Worm (Caenorhabditis elegans) whole organism, dauer: ENCODE data around the gene vmo-1.
"Not testable (repeated sequence)": the region's sequence is repeated elsewhere in the genome, so short reads cannot be mapped to it uniquely, and the experiment has no call there.

Experiments
- unc-62 ChIP-seq: sonication (generic microtip); optimal IDR thresholded peaks from 2 replicates; lab custom pipeline; 2017; ENCODE audit warnings: missing biosample characterization, missing genetic modification reagents, missing genetic modification characterization

The vmo-1 gene

DNA sequence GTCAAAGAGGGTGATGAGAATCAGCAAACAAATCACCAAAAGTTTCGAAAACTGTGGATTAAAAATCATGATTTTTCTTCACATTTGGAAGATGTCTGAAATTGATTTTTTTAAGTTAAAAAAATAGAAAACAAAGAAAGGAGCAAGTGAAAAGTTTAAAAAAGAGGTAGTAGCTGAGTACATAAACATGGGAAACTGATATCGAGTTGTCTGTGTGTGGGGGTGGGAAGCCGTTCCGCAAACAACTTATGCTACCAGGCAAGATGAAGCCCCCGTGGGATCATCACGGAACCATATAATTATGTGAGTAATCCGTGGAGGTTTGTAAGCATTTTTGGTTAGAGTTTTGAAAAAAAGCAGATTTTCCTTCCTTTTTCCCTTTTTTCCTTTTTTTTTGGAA is 1.8 kb downstream of the vmo-1 start, which contains the start of gene Y38H6C.20:
Gene Y38H6C.20 (minus strand): TSS at position 101 of the 400 bp plus-strand sequence.
- TF ChIP-seq unc-62 (GFP tag; lab: Kevin White, UChicago): no peak

DNA sequence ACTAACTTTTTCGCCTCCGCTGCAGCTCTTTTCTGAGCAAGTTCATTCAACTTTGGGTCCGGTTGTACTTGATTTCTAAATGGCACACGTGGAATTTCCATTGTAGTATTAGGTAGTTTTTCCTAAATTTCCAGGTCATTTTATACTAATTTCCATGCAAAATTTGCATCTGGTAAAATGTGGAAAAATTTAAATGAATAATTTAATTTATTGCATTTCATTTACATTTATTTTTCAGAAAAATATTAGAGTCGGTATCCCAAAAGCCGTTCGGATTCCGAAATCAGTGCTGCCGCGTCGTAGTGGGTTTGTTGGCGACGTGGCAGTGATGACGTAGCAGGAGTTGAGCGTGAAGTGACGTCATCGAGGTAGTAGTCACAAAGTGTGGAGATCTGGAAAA is 5.8 kb downstream of the vmo-1 start, which contains the start of gene Y38H6C.18:
Gene Y38H6C.18 (minus strand): TSS at position 101 of the 400 bp plus-strand sequence.
- TF ChIP-seq unc-62 (GFP tag; lab: Kevin White, UChicago): no peak

DNA sequence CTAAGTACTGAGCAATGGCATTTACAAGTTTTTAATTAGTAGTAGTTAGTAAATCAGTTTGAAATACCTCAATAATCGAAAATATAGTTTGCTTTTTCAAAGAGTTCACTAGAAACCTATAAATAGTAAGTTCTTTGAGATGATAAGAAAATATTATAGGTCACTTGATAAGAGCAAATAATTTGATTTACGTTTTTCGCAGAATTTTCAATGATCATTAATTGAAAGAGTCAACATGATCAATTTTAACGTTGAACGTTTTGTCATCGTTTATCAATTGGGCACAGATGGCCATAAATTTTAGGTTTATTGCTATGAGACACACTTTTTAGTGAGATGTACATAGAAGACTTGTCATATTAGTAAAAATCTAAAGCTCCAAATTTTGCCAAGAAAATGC is 7.1 kb downstream of the vmo-1 start:
- TF ChIP-seq unc-62 (GFP tag; lab: Kevin White, UChicago): no peak

DNA sequence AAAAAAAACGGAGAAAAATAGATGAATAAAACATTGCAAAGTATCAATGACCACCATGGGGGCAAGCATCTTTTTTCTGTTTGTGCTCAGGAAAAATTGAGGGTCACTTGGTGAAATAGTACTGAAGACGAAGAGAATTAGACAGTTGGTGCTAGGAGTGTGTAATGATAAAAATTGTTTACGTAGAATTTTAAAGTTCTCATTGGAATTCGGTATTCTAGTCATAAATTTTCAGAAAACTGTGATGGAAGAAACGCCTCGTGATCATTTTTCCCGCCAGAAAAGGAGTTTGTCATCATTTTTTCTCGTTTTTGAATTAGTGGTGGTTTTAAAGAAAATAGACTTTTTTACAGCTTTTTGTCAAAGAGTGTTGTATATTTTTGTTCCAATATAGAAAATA is 8.3 kb downstream of the vmo-1 start:
- TF ChIP-seq unc-62 (GFP tag; lab: Kevin White, UChicago): no peak

DNA sequence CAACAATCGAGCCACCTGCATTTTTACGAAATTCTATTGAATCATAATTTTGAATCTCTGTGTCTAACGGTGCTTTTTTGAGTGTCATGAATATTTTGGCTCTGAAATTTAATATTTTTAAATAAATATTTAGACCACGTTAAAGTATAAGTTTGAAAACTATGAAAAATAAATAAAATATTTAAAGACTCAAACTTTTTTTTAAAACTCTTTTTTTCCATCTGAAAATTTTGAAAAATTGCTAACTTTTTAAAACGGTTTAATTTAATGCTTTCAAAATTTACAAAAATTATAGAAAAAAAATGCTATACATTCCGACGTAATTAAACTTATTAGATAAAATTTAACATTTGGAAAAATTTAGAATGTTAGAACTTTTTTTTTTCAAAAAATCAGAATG is 8.8 kb downstream of the vmo-1 start, which contains the start of gene slc-36.3:
Gene slc-36.3 (minus strand): TSS at position 101 of the 400 bp plus-strand sequence.
- TF ChIP-seq unc-62 (GFP tag; lab: Kevin White, UChicago): no peak

DNA sequence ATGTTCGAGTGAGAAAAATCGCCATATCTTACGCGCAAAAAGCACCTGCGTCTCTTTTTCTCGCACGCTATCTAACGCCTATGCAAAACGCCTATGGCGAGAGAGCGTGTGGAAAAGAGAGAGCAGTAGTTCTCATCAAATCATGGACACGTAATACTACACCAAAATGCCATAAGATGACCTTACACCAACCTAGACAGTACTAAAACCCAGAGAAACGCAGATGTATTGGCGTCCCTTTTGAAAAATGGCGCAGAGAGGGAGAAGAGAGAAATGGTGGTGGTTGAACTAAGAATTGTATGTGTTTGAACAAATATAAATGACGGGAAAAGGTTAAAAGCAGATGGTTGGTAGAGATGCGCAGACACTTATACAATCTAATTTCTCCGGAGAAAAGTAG is 13.8 kb downstream of the vmo-1 start, which contains the start of gene Y38H6C.16:
Gene Y38H6C.16 (minus strand): TSS at position 293 of the 400 bp plus-strand sequence.
- no peak for TF ChIP-seq unc-62 (GFP tag; lab: Kevin White, UChicago)

DNA sequence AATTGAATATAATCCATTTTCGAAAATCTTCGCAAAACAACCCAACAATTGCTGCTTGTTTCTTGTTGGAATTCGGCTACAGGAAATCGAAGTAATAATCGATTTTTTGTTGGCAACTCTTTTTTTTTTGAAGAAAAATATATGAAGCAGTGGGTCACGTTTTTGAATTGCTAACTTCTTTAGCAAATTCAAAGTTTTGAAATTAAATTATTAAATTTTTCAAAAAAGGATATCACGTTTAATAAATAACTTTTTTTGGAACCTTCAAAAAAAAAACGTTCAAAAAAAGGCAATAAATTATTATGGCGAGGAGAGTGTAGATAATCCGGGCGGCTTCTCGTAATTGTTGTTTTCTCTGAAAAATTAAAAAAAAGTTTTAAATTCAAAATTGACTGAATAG is 16.7 kb downstream of the vmo-1 start, which contains the start of gene Y38H6C.15:
Gene Y38H6C.15 (minus strand): TSS at position 101 of the 400 bp plus-strand sequence.
- no peak for TF ChIP-seq unc-62 (GFP tag; lab: Kevin White, UChicago)

DNA sequence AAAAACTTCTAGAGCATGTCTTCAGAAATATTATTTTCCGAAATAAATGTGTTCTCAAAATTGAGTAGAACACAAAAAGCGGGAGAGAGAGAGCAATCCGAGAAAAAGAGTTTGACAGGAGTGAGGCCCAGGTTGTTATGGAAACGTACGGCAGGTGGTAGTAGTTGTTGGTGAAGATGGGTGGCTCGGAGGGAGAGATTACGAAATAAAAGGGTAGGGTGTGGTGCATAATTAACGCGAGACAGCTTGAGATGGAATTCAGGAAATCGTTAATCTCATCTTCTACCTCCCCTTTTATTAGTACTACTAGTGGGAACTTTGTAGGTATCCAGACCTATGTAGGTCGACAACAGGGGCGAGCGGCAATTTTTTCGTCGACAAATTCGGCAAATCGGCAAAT is 18.8 kb downstream of the vmo-1 start, which contains the start of gene famh-161:
Gene famh-161 (minus strand): TSS at position 101 of the 400 bp plus-strand sequence.
- TF ChIP-seq unc-62 (GFP tag; lab: Kevin White, UChicago): no peak

DNA sequence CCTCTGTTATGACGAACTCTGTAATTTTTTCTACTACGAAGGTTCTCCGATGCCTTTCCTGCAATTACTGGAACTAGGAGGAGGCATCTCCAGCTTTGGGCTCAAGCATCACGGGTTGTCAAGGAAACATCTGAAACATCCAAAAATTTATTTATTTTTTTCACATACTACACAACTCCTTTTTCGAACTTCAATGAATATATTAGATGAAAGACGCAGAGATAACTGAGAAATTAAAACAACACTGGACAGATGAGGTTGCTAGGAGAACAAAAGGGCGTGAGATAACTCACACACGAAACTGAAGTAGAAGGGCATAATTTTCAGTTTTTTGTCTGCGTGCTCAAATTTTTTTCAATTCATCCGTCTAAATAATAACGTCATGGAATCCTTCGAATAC is 25.4 kb downstream of the vmo-1 start, which contains the start of gene Y38H6C.13:
Gene Y38H6C.13 (plus strand): TSS at position 301 of the 400 bp plus-strand sequence.
- no peak for TF ChIP-seq unc-62 (GFP tag; lab: Kevin White, UChicago)

DNA sequence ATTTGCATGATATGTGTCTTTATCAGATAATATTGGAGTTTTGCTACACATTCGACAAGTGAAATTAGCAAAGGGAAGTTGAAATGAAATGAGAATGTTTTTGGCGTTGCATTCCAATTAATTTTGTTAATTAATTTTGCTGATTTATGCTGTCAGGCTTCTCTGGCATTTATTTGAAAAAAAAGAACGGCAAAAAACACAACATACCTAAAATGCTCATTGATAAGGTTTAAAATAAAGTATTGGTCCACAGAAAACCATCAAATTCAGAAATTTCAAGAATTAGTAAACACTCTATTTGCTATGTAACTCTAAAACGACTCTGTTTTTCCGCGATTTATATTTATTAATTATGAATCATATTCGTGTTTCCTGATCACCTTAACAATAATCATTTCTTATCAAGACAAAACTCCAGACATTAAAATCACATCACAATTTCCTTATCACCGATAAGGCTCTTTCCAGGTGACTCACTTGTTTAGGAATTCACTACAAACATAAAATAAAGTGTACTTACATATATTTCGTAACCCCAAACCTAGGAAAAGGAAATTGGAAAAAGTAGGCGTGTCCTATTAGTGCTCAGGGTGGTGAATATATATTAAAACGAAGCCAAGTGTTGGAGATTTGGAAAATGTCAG is 26.9 kb downstream of the vmo-1 start, which contains the start of the genes srh-166 and Y38H6C.24:
Gene srh-166 (minus strand): TSS at position 51 of the 644 bp plus-strand sequence.
Gene Y38H6C.24 (plus strand): TSS at position 620 of the 644 bp plus-strand sequence.
- TF ChIP-seq unc-62 (GFP tag; lab: Kevin White, UChicago): no peak

DNA sequence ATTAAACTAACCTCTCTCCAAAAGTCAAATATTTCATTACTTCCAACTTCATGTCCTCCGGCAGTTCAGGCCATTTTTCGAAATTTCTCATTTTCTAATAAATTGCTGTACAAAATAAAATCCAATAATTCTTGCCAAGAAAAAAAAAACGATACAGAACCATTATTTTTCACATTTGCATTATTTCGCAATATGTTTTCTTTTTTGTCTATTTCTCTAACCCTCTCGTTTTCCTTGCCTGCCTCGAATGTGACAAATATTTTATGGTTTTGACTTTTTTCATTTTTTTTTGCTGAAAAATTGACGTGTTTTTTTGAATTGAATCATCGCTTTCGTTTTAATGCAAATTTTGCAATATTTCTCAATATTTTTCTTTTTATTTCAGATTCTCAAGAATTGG is 30.7 kb downstream of the vmo-1 start, which contains the start of the genes Y38H6C.9 and fbxa-150:
Gene Y38H6C.9 (minus strand): TSS at position 52 of the 400 bp plus-strand sequence.
Gene fbxa-150 (plus strand): TSS at position 380 of the 400 bp plus-strand sequence.
- TF ChIP-seq unc-62 (GFP tag; lab: Kevin White, UChicago): no peak

DNA sequence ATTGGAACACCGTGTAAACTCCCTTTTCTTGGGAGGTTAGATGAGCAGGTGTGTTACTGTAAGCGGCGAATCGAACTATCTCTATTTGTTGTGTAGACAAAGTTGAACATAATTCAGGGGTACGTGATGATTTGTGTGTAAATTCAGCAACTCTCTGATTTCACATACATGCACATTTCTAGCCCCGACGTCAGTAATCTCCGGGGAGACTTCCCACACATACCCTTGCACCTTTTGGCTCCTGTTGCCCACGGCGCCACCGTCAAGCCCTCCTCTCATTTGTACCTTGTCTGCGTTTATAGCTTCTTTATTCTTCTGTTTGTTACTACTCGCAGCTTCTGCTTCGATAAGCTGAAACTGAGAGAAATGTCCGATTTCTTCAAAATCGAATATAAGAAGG is 33.9 kb downstream of the vmo-1 start, which contains the start of gene Y38H6C.25:
Gene Y38H6C.25 (plus strand): TSS at position 301 of the 400 bp plus-strand sequence.
- TF ChIP-seq unc-62 (GFP tag; lab: Kevin White, UChicago): no peak

DNA sequence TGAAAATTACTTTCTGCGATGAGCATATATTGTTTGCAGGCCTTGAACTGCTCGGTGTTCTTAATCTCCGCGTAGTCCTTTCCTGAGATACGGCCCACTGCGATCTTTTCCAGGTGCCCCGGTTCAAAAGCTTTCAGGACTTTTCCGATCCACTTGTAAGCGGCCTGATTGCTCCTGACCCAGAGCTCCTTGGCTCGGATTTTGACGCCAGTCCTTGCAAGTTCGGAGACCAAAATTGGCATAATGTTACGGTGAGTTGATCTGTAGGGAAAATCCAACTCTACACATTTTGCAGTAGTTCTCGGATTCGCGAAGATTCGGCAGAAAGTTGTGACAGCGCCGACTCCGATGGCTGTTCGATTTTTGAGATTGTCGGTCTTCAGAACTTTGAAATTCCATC is 35.9 kb downstream of the vmo-1 start:
- no peak for TF ChIP-seq unc-62 (GFP tag; lab: Kevin White, UChicago)

DNA sequence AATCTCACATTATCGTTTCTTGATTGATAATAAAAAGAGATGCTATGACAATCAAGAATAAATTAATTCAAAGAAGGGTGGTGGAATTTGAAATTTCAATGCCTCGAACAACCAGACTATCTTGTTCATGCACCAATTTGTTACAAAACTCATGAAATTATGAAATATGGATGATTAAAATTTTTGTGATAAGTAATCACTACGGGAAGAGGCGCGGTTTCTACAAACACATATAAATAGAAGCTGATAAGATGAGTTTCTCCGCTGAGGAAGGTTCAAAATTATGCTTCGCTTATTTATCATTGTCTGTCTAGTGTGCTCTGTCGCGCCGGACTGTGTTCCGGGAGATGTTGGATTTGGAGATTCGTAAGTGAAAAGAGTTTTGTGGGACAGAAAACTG is 38.4 kb downstream of the vmo-1 start:
- no peak for TF ChIP-seq unc-62 (GFP tag; lab: Kevin White, UChicago)

DNA sequence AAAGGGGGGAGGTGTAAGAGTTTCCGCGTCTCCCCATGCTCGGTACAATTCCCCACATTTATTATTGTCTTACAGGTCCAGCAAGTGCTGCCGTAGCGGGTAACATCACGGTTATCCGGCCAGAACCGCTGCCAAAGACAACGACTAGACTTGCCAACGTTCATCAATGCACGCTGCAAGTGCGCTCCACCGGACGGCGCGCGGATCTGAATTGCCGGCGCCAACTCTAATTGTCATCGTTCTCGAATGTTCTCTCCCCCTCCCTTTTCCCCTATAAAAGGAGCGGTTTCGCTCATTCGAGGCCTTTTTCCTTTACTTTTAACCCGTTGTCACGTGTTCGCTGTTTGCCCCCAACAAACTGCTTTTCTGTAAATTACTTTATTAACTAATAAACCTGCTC is 39.2 kb downstream of the vmo-1 start, which contains the start of gene Y38H6C.8:
Gene Y38H6C.8 (plus strand): TSS at position 301 of the 400 bp plus-strand sequence.
- TF ChIP-seq unc-62 (GFP tag; lab: Kevin White, UChicago): not testable (repeated sequence)

DNA sequence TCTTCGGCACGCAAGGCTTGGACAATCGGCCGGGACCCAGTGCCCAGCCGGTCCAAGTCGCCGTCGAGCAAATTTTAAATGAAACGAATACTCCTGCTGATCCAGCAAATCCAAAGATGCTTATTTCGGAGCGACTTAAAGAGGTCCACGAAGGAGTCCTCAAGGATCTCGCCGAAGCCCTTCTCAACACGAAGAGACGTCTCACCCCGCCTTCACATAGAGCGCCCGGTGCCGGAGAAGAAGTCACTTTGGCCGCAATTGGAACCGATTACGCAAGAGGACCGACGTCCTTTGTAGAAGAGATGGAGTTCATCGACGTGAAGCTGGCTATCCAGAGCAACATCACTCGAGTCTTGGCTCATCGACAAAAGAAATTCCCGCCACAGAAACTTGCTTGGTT is 43.4 kb downstream of the vmo-1 start:
- no peak for TF ChIP-seq unc-62 (GFP tag; lab: Kevin White, UChicago)
